Fruit fly (Drosophila melanogaster) whole organism, wandering third instar larva: Measurements from ENCODE around the gene mRpS33.

ENCODE experiments used
- CG9705 ChIP-seq: fragments of 200-800 bp; sonication (Bioruptor generic); optimal IDR thresholded peaks from 2 replicates; lab custom pipeline; 2018; ENCODE audit warnings: missing biosample characterization, mild to moderate bottlenecking, missing genetic modification characterization
- GATAd ChIP-seq: sonication (Bioruptor generic); optimal IDR thresholded peaks from 2 replicates; lab custom pipeline; 2016; ENCODE audit warnings: missing biosample characterization, missing genetic modification characterization
- rgr ChIP-seq: fragments of 200-800 bp; sonication (Bioruptor generic); optimal IDR thresholded peaks from 3 replicates; lab custom pipeline; 2016; ENCODE audit warnings: missing biosample characterization, mild to moderate bottlenecking, missing genetic modification characterization

dm6 chr3R:16453597-16453996, 17.2 kb upstream of the mRpS33 start, which contains the start of gene Pak3:
- no peak for TF ChIP-seq CG9705 (GFP tag; lab: Kevin White, UChicago)
- TF ChIP-seq rgr (GFP tag; lab: Kevin White, UChicago), result no peak
- no peak for TF ChIP-seq GATAd (GFP tag; lab: Kevin White, UChicago)
